Worm (Caenorhabditis elegans): ENCODE data around the gene pgp-5.

DNA sequence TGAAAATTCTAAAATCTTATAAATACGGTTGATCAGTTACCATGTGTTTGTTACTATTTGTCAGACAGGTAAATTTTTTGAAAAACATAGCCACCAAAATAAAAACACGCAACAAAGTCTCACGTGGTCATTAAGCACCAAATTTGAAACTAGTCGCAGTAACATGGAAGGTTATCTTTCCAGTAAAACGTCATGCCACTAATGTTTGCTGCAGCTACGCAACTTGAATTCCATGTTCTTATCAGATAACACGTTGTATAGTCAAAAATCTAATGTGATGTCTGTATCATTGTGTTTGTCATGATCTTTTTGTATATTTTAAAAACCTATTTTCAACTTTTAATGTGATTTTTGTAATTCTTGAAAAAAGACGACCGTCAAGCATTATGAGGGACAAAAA is 42.7 kb upstream of the pgp-5 start:
- TF ChIP-seq W03F9.2 (tag; optimal IDR thresholded peaks at IDR 0.05) (no peak), him-1 (tag; optimal IDR thresholded peaks at IDR 0.05) (no peak)
